Worm (Caenorhabditis elegans) whole organism, early embryonic: Measurements from ENCODE around the gene srh-186.
"Not testable (repeated sequence)": the region's sequence is repeated elsewhere in the genome, so short reads cannot be mapped to it uniquely, and the experiment has no call there.

Experiments used
- B0310.2 ChIP-seq: sonication (generic microtip); optimal IDR thresholded peaks from 2 replicates; lab custom pipeline; 2016; ENCODE audit warnings: mild to moderate bottlenecking, missing genetic modification characterization, missing compliant biosample characterization
- F13C5.2 ChIP-seq: sonication (generic microtip); optimal IDR thresholded peaks from 2 replicates; lab custom pipeline; 2017; ENCODE audit warnings: mild to moderate bottlenecking, missing genetic modification characterization, inconsistent platforms, missing compliant biosample characterization
- aly-1 ChIP-seq: sonication (generic microtip); optimal IDR thresholded peaks from 2 replicates; lab custom pipeline; 2016; ENCODE audit warnings: missing genetic modification characterization, missing compliant biosample characterization
- ama-1 ChIP-seq: fragments of 150-350 bp; optimal IDR thresholded peaks from 2 replicates; lab custom pipeline; 2014
- ceh-13 ChIP-seq: fragments of 200-800 bp; sonication (Bioruptor generic); optimal IDR thresholded peaks from 2 replicates; lab custom pipeline; 2018; ENCODE audit warnings: mild to moderate bottlenecking, missing genetic modification characterization, missing compliant biosample characterization
- ceh-36 ChIP-seq: sonication (generic microtip); optimal IDR thresholded peaks from 2 replicates; lab custom pipeline; 2016; ENCODE audit warnings: missing genetic modification characterization, inconsistent platforms, missing compliant biosample characterization
- ets-7 ChIP-seq: sonication (generic microtip); optimal IDR thresholded peaks from 2 replicates; lab custom pipeline; 2016; ENCODE audit warnings: missing genotype, missing genetic modification characterization, missing compliant biosample characterization
- flt-1 ChIP-seq: fragments of 200-800 bp; sonication (Bioruptor generic); IDR thresholded peaks from 2 replicates; pipeline ENCODE4 v1.3.6; 2022; ENCODE audit warnings: missing genetic modification characterization, missing compliant biosample characterization
- hmbx-1 ChIP-seq: sonication (generic microtip); optimal IDR thresholded peaks from 2 replicates; lab custom pipeline; 2016; ENCODE audit warnings: mild to moderate bottlenecking, missing genetic modification characterization, missing compliant biosample characterization
- hmg-4 ChIP-seq: fragments of 200-800 bp; sonication (Bioruptor generic); optimal IDR thresholded peaks from 2 replicates; lab custom pipeline; 2018; ENCODE audit warnings: mild to moderate bottlenecking, missing genetic modification characterization, missing compliant biosample characterization
- hnd-1 ChIP-seq: sonication (generic microtip); optimal IDR thresholded peaks from 2 replicates; lab custom pipeline; 2016; ENCODE audit warnings: missing genetic modification characterization, missing compliant biosample characterization
- pes-1 ChIP-seq: fragments of 200-800 bp; sonication (Bioruptor generic); IDR thresholded peaks from 2 replicates; pipeline ENCODE4 v1.3.6; 2022; ENCODE audit warnings: missing genetic modification reagents, missing genetic modification characterization, missing compliant biosample characterization
- scrt-1 ChIP-seq: fragments of 200-800 bp; sonication (Bioruptor generic); IDR thresholded peaks from 2 replicates; pipeline ENCODE4 v1.3.6; 2022; ENCODE audit warnings: missing genetic modification characterization, missing compliant biosample characterization
- sea-1 ChIP-seq: fragments of 200-800 bp; sonication (Bioruptor generic); conservative IDR thresholded peaks from 2 replicates; pipeline ENCODE4 v1.3.6; 2022; ENCODE audit warnings: missing genetic modification characterization, missing compliant biosample characterization
- tbx-11 ChIP-seq: fragments of 200-800 bp; sonication (Bioruptor generic); IDR thresholded peaks from 2 replicates; pipeline ENCODE4 v1.3.6; 2022; ENCODE audit warnings: missing genetic modification characterization, missing compliant biosample characterization
- tbx-37 ChIP-seq: fragments of 200-800 bp; sonication (Bioruptor generic); conservative IDR thresholded peaks from 2 replicates; pipeline ENCODE4 v1.3.6; 2022; ENCODE audit warnings: missing genetic modification reagents, missing genetic modification characterization, missing compliant biosample characterization
- tra-4 ChIP-seq: sonication (generic microtip); optimal IDR thresholded peaks from 2 replicates; lab custom pipeline; 2017; ENCODE audit warnings: missing genetic modification characterization, missing compliant biosample characterization

The srh-186 gene

ce11 chrV:15920273-15920672 lies 35.3 kb upstream of the srh-186 start, which contains the start of gene F35E8.10:
Gene F35E8.10 (minus strand): TSS chrV:15920373.
- TF ChIP-seq ceh-36 (no peak), ceh-13 (GFP tag; lab: Kevin White, UChicago) (no peak), B0310.2 (tag; lab: Kevin White, UChicago) (no peak), tra-4 (tag; lab: Kevin White, UChicago) (no peak)

- TF ChIP-seq F13C5.2 = no peak
- no peak for TF ChIP-seq hnd-1 (tag; lab: Kevin White, UChicago)
- no peak for TF ChIP-seq ets-7 (tag; lab: Kevin White, UChicago)
- TF ChIP-seq flt-1 (GFP tag; lab: Robert Waterston, UW) = no peak
- no peak for TF ChIP-seq tbx-37 (GFP tag; lab: Robert Waterston, UW)
- TF ChIP-seq B0310.2 (tag; lab: Kevin White, UChicago) = no peak
- TF ChIP-seq hmg-4 = no peak
- TF ChIP-seq scrt-1 (GFP tag; lab: Robert Waterston, UW) = no peak
- TF ChIP-seq sea-1 (GFP tag; lab: Robert Waterston, UW) = no peak
- TF ChIP-seq tra-4 (tag; lab: Kevin White, UChicago) = no peak
Measured at ce11 chrV:15921102-15921501, 34.5 kb upstream of the srh-186 start, which contains the start of gene cdr-1. Gene cdr-1 (plus strand): TSS chrV:15921309.

- TF ChIP-seq ama-1 (lab: Kevin White, UChicago) = no peak
- no peak for TF ChIP-seq aly-1 (tag; lab: Kevin White, UChicago)
- no peak for TF ChIP-seq pes-1 (GFP tag; lab: Robert Waterston, UW)
- no peak for TF ChIP-seq B0310.2 (tag; lab: Kevin White, UChicago)
- no peak for TF ChIP-seq ets-7 (tag; lab: Kevin White, UChicago)
- TF ChIP-seq scrt-1 (GFP tag; lab: Robert Waterston, UW) = no peak
- TF ChIP-seq hmbx-1 (tag; lab: Kevin White, UChicago) = no peak
- no peak for TF ChIP-seq F13C5.2
- no peak for TF ChIP-seq flt-1 (GFP tag; lab: Robert Waterston, UW)
- TF ChIP-seq ceh-13 (GFP tag; lab: Kevin White, UChicago) = no peak
- TF ChIP-seq tbx-37 (GFP tag; lab: Robert Waterston, UW) = no peak
- TF ChIP-seq ceh-36 = no peak
- TF ChIP-seq tbx-11 (GFP tag; lab: Robert Waterston, UW) = no peak
- TF ChIP-seq hmg-4 = no peak
- TF ChIP-seq sea-1 (GFP tag; lab: Robert Waterston, UW) = no peak
- no peak for TF ChIP-seq hnd-1 (tag; lab: Kevin White, UChicago)
- TF ChIP-seq tra-4 (tag; lab: Kevin White, UChicago) = no peak
Measured at ce11 chrV:15922979-15923378, 32.6 kb upstream of the srh-186 start, which contains the start of gene F35E8.13. Gene F35E8.13 (plus strand): TSS chrV:15923279.

ce11 chrV:15924307-15924706 lies 31.3 kb upstream of the srh-186 start, which contains the start of gene nhr-108:
Gene nhr-108 (minus strand): TSS chrV:15924472.
- TF ChIP-seq ets-7 (tag; lab: Kevin White, UChicago) (no peak), pes-1 (GFP tag; lab: Robert Waterston, UW) (no peak), ceh-13 (GFP tag; lab: Kevin White, UChicago) (no peak), hmg-4 (no peak), aly-1 (tag; lab: Kevin White, UChicago) (no peak), tra-4 (tag; lab: Kevin White, UChicago) (no peak), flt-1 (GFP tag; lab: Robert Waterston, UW) (no peak), B0310.2 (tag; lab: Kevin White, UChicago) (no peak), hnd-1 (tag; lab: Kevin White, UChicago) (no peak), tbx-37 (GFP tag; lab: Robert Waterston, UW) (no peak)

ce11 chrV:15928325-15928724 lies 27.3 kb upstream of the srh-186 start, which contains the start of gene pzf-1:
Gene pzf-1 (minus strand): TSS chrV:15928425.
- TF ChIP-seq scrt-1 (GFP tag; lab: Robert Waterston, UW) = no peak
- TF ChIP-seq pes-1 (GFP tag; lab: Robert Waterston, UW) = no peak
- TF ChIP-seq tra-4 (tag; lab: Kevin White, UChicago) = no peak

ce11 chrV:15929882-15930281 lies 25.7 kb upstream of the srh-186 start, which contains the start of gene srbc-77:
Gene srbc-77 (plus strand): TSS chrV:15930182.
- not testable (repeated sequence) for TF ChIP-seq scrt-1 (GFP tag; lab: Robert Waterston, UW); ceh-36; flt-1 (GFP tag; lab: Robert Waterston, UW)

ce11 chrV:15932390-15932789 lies 23.2 kb upstream of the srh-186 start, which contains the start of gene srw-26:
Gene srw-26 (minus strand): TSS chrV:15932490.
- TF ChIP-seq ets-7 (tag; lab: Kevin White, UChicago) (no peak), ceh-36 (no peak), ceh-13 (GFP tag; lab: Kevin White, UChicago) (no peak), tbx-11 (GFP tag; lab: Robert Waterston, UW) (no peak), flt-1 (GFP tag; lab: Robert Waterston, UW) (no peak), ama-1 (lab: Kevin White, UChicago) (no peak), aly-1 (tag; lab: Kevin White, UChicago) (no peak), tra-4 (tag; lab: Kevin White, UChicago) (no peak), F13C5.2 (no peak)

ce11 chrV:15940254-15940653 lies 15.3 kb upstream of the srh-186 start, which contains the start of gene srw-55:
Gene srw-55 (minus strand): TSS chrV:15940354.
- TF ChIP-seq B0310.2 (tag; lab: Kevin White, UChicago) = no peak
- TF ChIP-seq F13C5.2 = no peak
- no peak for TF ChIP-seq tbx-37 (GFP tag; lab: Robert Waterston, UW)
- no peak for TF ChIP-seq pes-1 (GFP tag; lab: Robert Waterston, UW)
- TF ChIP-seq ets-7 (tag; lab: Kevin White, UChicago) = no peak
- no peak for TF ChIP-seq sea-1 (GFP tag; lab: Robert Waterston, UW)
- TF ChIP-seq scrt-1 (GFP tag; lab: Robert Waterston, UW) = no peak
- TF ChIP-seq tbx-11 (GFP tag; lab: Robert Waterston, UW) = no peak
